Fruit fly (Drosophila melanogaster): ENCODE results near the gene CG12081.

The CG12081 gene

DNA sequence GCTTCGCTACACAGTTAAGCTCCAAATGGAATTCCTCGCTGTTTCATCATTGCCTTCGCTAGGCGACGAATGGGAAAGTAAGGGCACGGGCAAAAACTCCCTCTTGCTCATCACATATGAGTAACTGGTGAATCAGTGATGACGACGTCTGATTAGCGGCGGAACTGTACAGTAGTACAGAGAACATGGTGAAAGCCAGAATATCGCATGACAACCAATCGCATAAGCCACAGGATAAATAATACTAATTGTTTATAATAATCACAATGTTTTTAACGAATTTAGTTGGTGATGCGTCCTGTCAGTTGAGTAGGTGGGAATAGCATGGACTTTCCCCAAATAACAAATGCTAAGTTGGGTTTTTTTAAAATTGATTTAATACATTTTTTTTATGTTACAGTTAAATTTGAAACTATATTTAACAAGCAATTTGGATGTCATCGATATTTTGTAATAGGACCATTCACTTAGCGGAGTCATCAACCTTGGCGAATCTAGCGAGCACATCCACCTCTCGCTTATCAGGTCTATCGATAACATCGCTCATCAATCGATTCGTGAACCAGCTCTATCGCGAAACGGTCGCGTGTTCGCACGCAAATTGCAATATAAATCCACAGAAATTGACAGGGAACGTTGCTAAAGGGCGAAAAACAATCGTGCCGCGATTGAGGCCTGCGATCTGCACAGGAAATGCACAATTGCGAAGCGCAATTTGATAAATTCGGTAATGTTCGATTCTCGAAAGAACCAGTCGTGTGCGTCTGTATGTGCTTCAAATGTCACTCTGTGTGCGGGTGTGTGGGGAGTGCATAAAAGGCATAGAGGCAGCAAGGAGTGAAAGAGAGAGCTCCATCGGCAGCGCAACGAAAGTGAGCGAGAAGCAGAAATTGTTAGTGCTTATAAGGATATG, 28.3 kb upstream of the CG12081 start, which contains the start of the genes CG12112 and Trf4-1:
CG12112 (minus strand) TSS at position 106 of the 913 bp plus-strand sequence.
Trf4-1 (plus strand) TSS at position 236 of the 913 bp plus-strand sequence.
- TF ChIP-seq bab1 (GFP tag; optimal IDR thresholded peaks at IDR 0.05) (peak; percentile 26), cic (GFP tag; optimal IDR thresholded peaks at IDR 0.05) (no peak), Crg-1 (GFP tag; optimal IDR thresholded peaks at IDR 0.05) (peak; percentile 10), CG7101 (tag; optimal IDR thresholded peaks at IDR 0.05) (peak; percentile 17), CG1620 (GFP tag; optimal IDR thresholded peaks at IDR 0.05) (peak; percentile 72), Clk (GFP tag; optimal IDR thresholded peaks at IDR 0.05) (no peak), toe (GFP tag; optimal IDR thresholded peaks at IDR 0.05) (peak; percentile 50), Mnt (GFP tag; optimal IDR thresholded peaks at IDR 0.05) (peak; percentile 86), kay (GFP tag; ENCODE audit: borderline replicate concordance) (peak; percentile 94), CG11617 (GFP tag; optimal IDR thresholded peaks at IDR 0.05) (no peak), CG14711 (tag; optimal IDR thresholded peaks at IDR 0.05) (peak; percentile 23), CG5204 (GFP tag; optimal IDR thresholded peaks at IDR 0.05) (peak; percentile 47), tj (GFP tag; optimal IDR thresholded peaks at IDR 0.05) (no peak), CG33017 (tag; optimal IDR thresholded peaks at IDR 0.05) (no peak)

DNA sequence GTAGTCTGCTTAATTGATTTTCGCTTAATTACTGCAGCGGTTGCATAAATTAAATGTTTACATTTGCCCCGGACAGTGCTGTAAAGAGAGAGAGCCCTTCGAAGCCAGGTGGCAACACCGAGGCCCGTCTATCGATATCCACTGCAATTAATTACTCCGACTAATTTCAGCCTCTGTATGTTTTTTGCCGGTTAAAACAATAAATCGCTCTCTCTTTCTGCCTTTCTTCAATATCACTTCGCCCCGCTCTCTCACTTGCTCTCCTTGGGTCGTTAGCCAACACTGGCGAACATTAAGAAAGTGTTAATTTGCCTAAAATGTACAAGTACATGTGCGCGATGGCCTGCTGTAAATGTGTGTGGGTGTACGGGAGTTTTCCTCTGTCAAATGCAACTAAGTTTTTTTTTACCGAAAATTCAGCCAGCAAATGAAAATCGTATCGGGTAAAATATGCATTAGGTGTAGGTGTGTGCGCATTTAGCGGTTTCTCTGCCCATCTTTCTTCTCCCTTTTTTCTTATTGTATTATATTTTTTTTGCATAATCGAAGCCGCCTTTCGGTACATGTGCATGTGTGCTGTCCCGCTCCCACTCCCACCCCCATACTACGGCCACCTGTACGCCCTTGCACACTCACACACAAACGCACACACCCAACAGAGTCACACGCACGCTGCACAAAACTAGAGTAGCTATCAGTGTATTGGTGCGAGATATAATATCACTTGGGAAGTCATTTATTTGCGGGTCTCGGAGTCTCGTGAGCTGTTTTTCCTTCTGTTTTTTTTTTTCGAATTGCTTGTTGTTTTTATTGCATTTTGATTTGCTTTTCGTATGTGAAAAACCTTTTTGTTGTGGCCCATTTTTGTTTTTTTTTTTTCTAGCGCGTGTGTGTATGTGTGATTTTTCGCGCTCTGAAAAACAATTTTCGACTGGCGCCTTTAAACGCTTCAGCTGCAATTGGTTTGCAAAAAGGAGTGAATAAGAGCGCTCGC, 26.9 kb upstream of the CG12081 start:
- peak; percentile 21 for TF ChIP-seq ovo (GFP tag; optimal IDR thresholded peaks at IDR 0.05)
- TF ChIP-seq CG11617 (GFP tag; optimal IDR thresholded peaks at IDR 0.05) = peak; percentile 0
- peak; percentile 74 for TF ChIP-seq CG7101 (tag; optimal IDR thresholded peaks at IDR 0.05)
- peak; percentile 9 for TF ChIP-seq CG33017 (tag; optimal IDR thresholded peaks at IDR 0.05)
- TF ChIP-seq cic (GFP tag; optimal IDR thresholded peaks at IDR 0.05) = peak; percentile 95
- TF ChIP-seq pad (GFP tag; optimal IDR thresholded peaks at IDR 0.05) = peak; percentile 65
- TF ChIP-seq Crg-1 (GFP tag; optimal IDR thresholded peaks at IDR 0.05) = peak; percentile 87
- TF ChIP-seq kay (GFP tag; ENCODE audit: borderline replicate concordance) = no peak
- no peak for TF ChIP-seq Clk (GFP tag; optimal IDR thresholded peaks at IDR 0.05)
- peak; percentile 57 for TF ChIP-seq CG14711 (tag; optimal IDR thresholded peaks at IDR 0.05)
- TF ChIP-seq CG12768 (GFP tag; optimal IDR thresholded peaks at IDR 0.05) = peak; percentile 59
- TF ChIP-seq Mnt (GFP tag; optimal IDR thresholded peaks at IDR 0.05) = peak; percentile 99
- TF ChIP-seq CG7045 (GFP tag; optimal IDR thresholded peaks at IDR 0.05) = no peak
- TF ChIP-seq bab1 (GFP tag; optimal IDR thresholded peaks at IDR 0.05) = no peak
- TF ChIP-seq tj (GFP tag; optimal IDR thresholded peaks at IDR 0.05) = peak; percentile 94
- TF ChIP-seq CG1620 (GFP tag; optimal IDR thresholded peaks at IDR 0.05) = peak; percentile 61

DNA sequence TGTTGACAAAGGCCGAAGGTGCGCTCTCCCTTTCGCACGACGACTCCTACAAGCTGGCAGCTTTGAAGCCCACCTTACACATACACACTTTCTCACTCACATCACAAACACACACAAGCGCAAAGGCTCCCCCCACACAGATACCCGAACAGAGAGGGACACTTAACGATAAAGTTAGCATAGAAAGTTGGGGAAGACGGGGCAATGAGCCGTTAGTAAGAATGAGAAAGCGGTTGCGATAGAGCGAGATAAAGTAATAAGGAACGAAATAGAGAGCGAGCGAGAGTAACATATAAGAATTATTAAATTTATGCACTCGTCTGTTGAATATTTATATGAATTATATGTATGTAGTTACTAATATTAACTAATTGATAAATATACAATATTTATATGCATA, 19.6 kb upstream of the CG12081 start:
- TF ChIP-seq CG1620 (GFP tag; optimal IDR thresholded peaks at IDR 0.05) (no peak), CG7045 (GFP tag; optimal IDR thresholded peaks at IDR 0.05) (no peak), CG12768 (GFP tag; optimal IDR thresholded peaks at IDR 0.05) (no peak), tj (GFP tag; optimal IDR thresholded peaks at IDR 0.05) (no peak), bab1 (GFP tag; optimal IDR thresholded peaks at IDR 0.05) (no peak), pad (GFP tag; optimal IDR thresholded peaks at IDR 0.05) (peak; percentile 96), Hr96 (GFP tag; optimal IDR thresholded peaks at IDR 0.05) (no peak), Crg-1 (GFP tag; optimal IDR thresholded peaks at IDR 0.05) (no peak), CG5204 (GFP tag; optimal IDR thresholded peaks at IDR 0.05) (no peak), ovo (GFP tag; optimal IDR thresholded peaks at IDR 0.05) (peak; percentile 34), Clk (GFP tag; optimal IDR thresholded peaks at IDR 0.05) (no peak)

DNA sequence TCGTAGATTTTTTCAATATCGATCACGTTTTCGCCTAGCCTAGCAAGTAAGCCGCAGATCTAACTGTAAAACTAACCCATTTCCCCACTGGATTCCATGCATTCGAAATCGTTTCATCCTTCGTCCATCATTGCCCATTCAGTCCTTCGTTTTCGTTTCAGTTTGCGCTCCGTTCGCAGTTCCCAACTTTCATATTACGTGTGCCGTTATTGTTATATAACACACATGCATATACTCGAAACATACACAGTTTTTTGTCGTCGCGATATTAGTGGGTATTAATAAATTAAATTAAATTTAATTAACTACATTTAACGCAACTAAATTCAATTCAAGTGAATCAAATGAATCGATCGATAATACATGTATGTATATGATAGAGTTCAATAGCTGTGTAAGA, 19.0 kb upstream of the CG12081 start:
- TF ChIP-seq Clk (GFP tag; optimal IDR thresholded peaks at IDR 0.05) (no peak), Hr96 (GFP tag; optimal IDR thresholded peaks at IDR 0.05) (no peak), CG5204 (GFP tag; optimal IDR thresholded peaks at IDR 0.05) (no peak), cnc (optimal IDR thresholded peaks at IDR 0.05) (no peak), ovo (GFP tag; optimal IDR thresholded peaks at IDR 0.05) (no peak), CG7045 (GFP tag; optimal IDR thresholded peaks at IDR 0.05) (no peak)

DNA sequence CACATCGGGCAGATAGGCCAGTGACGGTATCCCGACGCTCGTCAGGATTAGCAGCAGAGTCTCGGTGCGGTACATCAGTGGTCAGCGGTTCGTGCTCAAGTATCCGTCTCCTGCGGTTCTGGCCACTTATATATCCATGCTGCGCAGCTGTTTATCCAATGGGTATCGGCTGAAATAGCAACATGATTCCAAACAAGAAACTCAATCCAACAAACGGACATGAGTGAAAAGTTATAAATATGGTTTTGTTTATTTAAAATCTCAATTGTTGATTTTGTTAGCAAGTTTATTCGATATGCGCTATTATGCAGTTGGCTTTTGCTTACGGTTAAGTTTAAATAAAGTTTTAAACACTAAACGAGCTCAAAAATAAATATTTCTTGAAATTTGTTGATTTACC, 17.8 kb upstream of the CG12081 start, which contains the start of gene CG12111:
CG12111 (minus strand) TSS at position 101 of the 400 bp plus-strand sequence.
- TF ChIP-seq CG5204 (GFP tag; optimal IDR thresholded peaks at IDR 0.05) (no peak), cnc (optimal IDR thresholded peaks at IDR 0.05) (no peak), toe (GFP tag; optimal IDR thresholded peaks at IDR 0.05) (no peak), CG7101 (tag; optimal IDR thresholded peaks at IDR 0.05) (no peak), Clk (GFP tag; optimal IDR thresholded peaks at IDR 0.05) (no peak), Mnt (GFP tag; optimal IDR thresholded peaks at IDR 0.05) (no peak), CG7045 (GFP tag; optimal IDR thresholded peaks at IDR 0.05) (no peak), Hr96 (GFP tag; optimal IDR thresholded peaks at IDR 0.05) (no peak), CG14711 (tag; optimal IDR thresholded peaks at IDR 0.05) (no peak), kay (GFP tag; ENCODE audit: borderline replicate concordance) (no peak), Crg-1 (GFP tag; optimal IDR thresholded peaks at IDR 0.05) (no peak), ovo (GFP tag; optimal IDR thresholded peaks at IDR 0.05) (no peak), CG11617 (GFP tag; optimal IDR thresholded peaks at IDR 0.05) (no peak), pad (GFP tag; optimal IDR thresholded peaks at IDR 0.05) (no peak), cic (GFP tag; optimal IDR thresholded peaks at IDR 0.05) (no peak), bab1 (GFP tag; optimal IDR thresholded peaks at IDR 0.05) (no peak), tj (GFP tag; optimal IDR thresholded peaks at IDR 0.05) (no peak), CG33017 (tag; optimal IDR thresholded peaks at IDR 0.05) (no peak), CG12768 (GFP tag; optimal IDR thresholded peaks at IDR 0.05) (no peak), CG1620 (GFP tag; optimal IDR thresholded peaks at IDR 0.05) (no peak)
